Worm (Caenorhabditis elegans): ENCODE results near the gene C27H6.9.

- no peak for TF ChIP-seq flh-1 (GFP tag; optimal IDR thresholded peaks at IDR 0.05)
- no peak for TF ChIP-seq sptf-1 (tag; optimal IDR thresholded peaks at IDR 0.05)
- no peak for TF ChIP-seq unc-62 (GFP tag; optimal IDR thresholded peaks at IDR 0.05)
- no peak for TF ChIP-seq nhr-12 (tag; optimal IDR thresholded peaks at IDR 0.05)
- no peak for TF ChIP-seq mep-1 (tag; optimal IDR thresholded peaks at IDR 0.05)
- TF ChIP-seq blmp-1 (tag; optimal IDR thresholded peaks at IDR 0.05), result no peak
- TF ChIP-seq lin-32 (GFP tag; optimal IDR thresholded peaks at IDR 0.05), result no peak
- no peak for TF ChIP-seq ceh-43 (GFP tag; optimal IDR thresholded peaks at IDR 0.05)
- no peak for TF ChIP-seq lin-13 (tag; optimal IDR thresholded peaks at IDR 0.05)
- no peak for TF ChIP-seq elt-1 (tag; optimal IDR thresholded peaks at IDR 0.05; ENCODE audit: borderline replicate concordance, insufficient read depth)
- TF ChIP-seq snpc-4 (tag; optimal IDR thresholded peaks at IDR 0.05), result no peak
- TF ChIP-seq nhr-237 (tag; optimal IDR thresholded peaks at IDR 0.05), result no peak
- TF ChIP-seq nhr-28 (tag; optimal IDR thresholded peaks at IDR 0.05), result no peak
- no peak for TF ChIP-seq lsy-2 (tag; optimal IDR thresholded peaks at IDR 0.05)
Observed at ce11 chrV:10030992-10031383, 48.3 kb downstream of the C27H6.9 start, which contains the start of gene acl-2.
